Worm (Caenorhabditis elegans): Measurements from ENCODE around the gene scyl-1.

The scyl-1 gene

DNA sequence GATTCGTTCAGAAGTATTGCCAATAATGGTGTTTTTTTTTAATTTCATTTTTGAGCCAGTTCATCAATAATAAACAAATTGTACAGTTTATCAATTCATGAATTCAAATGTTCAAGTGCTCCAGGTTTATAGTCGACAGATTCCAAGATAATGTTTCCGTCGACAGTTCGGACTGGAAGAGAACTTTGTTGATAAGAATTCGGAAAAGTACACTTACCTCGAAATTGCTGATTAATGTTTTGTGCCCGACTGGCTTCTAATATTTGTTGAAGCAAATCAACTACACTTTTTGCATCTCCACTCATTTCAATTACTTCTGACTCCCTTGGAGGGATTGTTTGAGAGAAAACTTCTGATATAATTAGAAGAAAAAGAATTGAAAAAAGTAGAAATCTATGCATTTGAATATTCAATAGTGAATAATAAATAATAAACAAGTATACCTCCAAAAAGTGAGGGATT lies 7.7 kb upstream of the scyl-1 start, which contains the start of gene W07G4.8:
TSS of gene W07G4.8 (minus strand) at position 412 of the 462 bp plus-strand sequence.
- TF ChIP-seq mep-1 (tag; optimal IDR thresholded peaks at IDR 0.05) (peak; percentile 30), dmd-8 (GFP tag; IDR thresholded peaks at IDR 0.05) (no peak), spr-3 (GFP tag; optimal IDR thresholded peaks at IDR 0.05) (no peak), nhr-77 (tag; optimal IDR thresholded peaks at IDR 0.05) (peak; percentile 38), pqm-1 (tag; optimal IDR thresholded peaks at IDR 0.05) (peak; percentile 62), unc-62 (GFP tag; optimal IDR thresholded peaks at IDR 0.05 in 1 of 2) (peak in 1 of 2 experiments; percentile 71), unc-62 (tag; optimal IDR thresholded peaks at IDR 0.05) (no peak), dmd-6 (GFP tag; IDR thresholded peaks at IDR 0.05) (peak; percentile 60), tra-1 (GFP tag; IDR thresholded peaks at IDR 0.05) (0 out of 2 replicates have a peak, but pooled peaks have one; percentile 32), nhr-28 (tag; optimal IDR thresholded peaks at IDR 0.05) (peak; percentile 79), hlh-11 (tag; optimal IDR thresholded peaks at IDR 0.05) (peak; percentile 76), nhr-10 (tag; optimal IDR thresholded peaks at IDR 0.05) (no peak), dve-1 (tag; optimal IDR thresholded peaks at IDR 0.05; ENCODE audit: insufficient read depth) (peak; percentile 67), mes-2 (tag; optimal IDR thresholded peaks at IDR 0.05; ENCODE audit: poor library complexity, severe bottlenecking) (no peak), mxl-2 (GFP tag; conservative IDR thresholded peaks at IDR 0.05) (no peak), ama-1 (optimal IDR thresholded peaks at IDR 0.05) (peak; percentile 73), zfp-2 (tag; optimal IDR thresholded peaks at IDR 0.05) (no peak), egl-27 (tag; optimal IDR thresholded peaks at IDR 0.05) (no peak), daf-16 (GFP tag; optimal IDR thresholded peaks at IDR 0.05) (no peak), daf-16 (tag; optimal IDR thresholded peaks at IDR 0.05) (peak; percentile 85)

DNA sequence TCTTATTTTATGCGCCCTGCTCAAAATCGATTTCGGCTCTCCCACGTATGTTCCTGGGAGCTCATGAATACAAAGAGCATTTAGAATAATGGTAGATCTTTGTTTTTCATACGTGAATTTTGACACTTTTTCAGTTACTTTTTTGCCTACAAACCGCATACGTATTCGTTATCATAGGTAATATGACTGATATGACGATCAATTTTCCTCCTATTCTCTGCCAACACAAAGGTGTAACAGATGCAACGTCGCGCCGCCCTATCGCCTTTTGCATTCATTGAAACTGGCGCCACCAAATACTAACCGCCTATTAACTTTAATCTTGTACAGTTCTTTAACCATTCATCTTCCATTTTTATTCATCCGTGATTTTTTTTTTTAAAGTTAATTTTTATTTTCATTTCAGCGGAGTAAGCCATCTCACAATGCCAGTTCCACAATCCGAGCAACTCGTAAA lies 6.1 kb upstream of the scyl-1 start, which contains the start of gene W07G4.5:
TSS of gene W07G4.5 (plus strand) at position 407 of the 457 bp plus-strand sequence.
- TF ChIP-seq nhr-11 (tag; optimal IDR thresholded peaks at IDR 0.05) (no peak), Y75B8A.6 (GFP tag; IDR thresholded peaks at IDR 0.05) (no peak), ceh-44 (GFP tag; IDR thresholded peaks at IDR 0.05) (no peak), lin-1 (GFP tag; IDR thresholded peaks at IDR 0.05) (no peak), ztf-7 (tag; optimal IDR thresholded peaks at IDR 0.05) (no peak), mdl-1 (tag; optimal IDR thresholded peaks at IDR 0.05) (peak in 1 of 2 experiments; percentile 29), nhr-28 (tag; optimal IDR thresholded peaks at IDR 0.05) (peak; percentile 83), pqm-1 (tag; optimal IDR thresholded peaks at IDR 0.05) (peak; percentile 70), ctbp-1 (GFP tag; IDR thresholded peaks at IDR 0.05) (no peak), dve-1 (tag; optimal IDR thresholded peaks at IDR 0.05; ENCODE audit: insufficient read depth) (peak; percentile 42), daf-16 (GFP tag; optimal IDR thresholded peaks at IDR 0.05) (peak in 1 of 2 experiments; percentile 24), daf-16 (tag; optimal IDR thresholded peaks at IDR 0.05) (no peak), nhr-102 (tag; optimal IDR thresholded peaks at IDR 0.05) (no peak), hif-1 (tag; optimal IDR thresholded peaks at IDR 0.05) (peak; percentile 37 to 87), hlh-11 (tag; optimal IDR thresholded peaks at IDR 0.05) (peak; percentile 66), mxl-3 (GFP tag; optimal IDR thresholded peaks at IDR 0.05) (peak; percentile 28), mes-2 (tag; optimal IDR thresholded peaks at IDR 0.05; ENCODE audit: poor library complexity, severe bottlenecking) (peak; percentile 29), aha-1 (tag) (peak; percentile 93), zip-11 (GFP tag; IDR thresholded peaks at IDR 0.05) (no peak), lin-38 (GFP tag; IDR thresholded peaks at IDR 0.05) (no peak), mep-1 (tag; optimal IDR thresholded peaks at IDR 0.05) (peak; percentile 42), dmd-6 (GFP tag; IDR thresholded peaks at IDR 0.05) (peak; percentile 65), ztf-11 (tag; optimal IDR thresholded peaks at IDR 0.05) (no peak), rbr-2 (tag; optimal IDR thresholded peaks at IDR 0.05) (no peak), dmd-9 (GFP tag; IDR thresholded peaks at IDR 0.05) (no peak), unc-62 (GFP tag; optimal IDR thresholded peaks at IDR 0.05 in 1 of 2) (peak in 1 of 2 experiments; percentile 23), unc-62 (tag; optimal IDR thresholded peaks at IDR 0.05) (no peak)

Data from whole organism, L4 larva.